Comparison of ENCODE assay signal across 2 fruit fly cellular contexts in genomic region chr3L:12862820-12863219, dm6.
TF ChIP-seq lines count a peak whose summit lies in the region.

Gene CG10943, minus strand, starts transcription at chr3L:12862920.

- TF ChIP-seq CTCF in whole organism, embryonic (GFP tag; optimal IDR thresholded peaks at IDR 0.05; lab: Kevin White, UChicago), result no peak

TF ChIP-seq in whole organism, embryonic, 481 proteins besides CTCF, POLR2A, EP300 and RAD21:
- TF ChIP-seq GATAe (GFP tag; conservative IDR thresholded peaks at IDR 0.05; lab: Robert Waterston, UW) (0 out of 2 replicates have a peak, but pooled peaks have one; percentile 22), Sry-δ (GFP tag; optimal IDR thresholded peaks at IDR 0.05; lab: Kevin White, UChicago) (no peak), exex (tag; optimal IDR thresholded peaks at IDR 0.05; lab: Kevin White, UChicago) (peak; percentile 4), ase (GFP tag; IDR thresholded peaks at IDR 0.05; lab: Robert Waterston, UW) (no peak)

TF ChIP-seq in whole organism, prepupa, 60 proteins besides CTCF, POLR2A, EP300 and RAD21:
- no peak for TF ChIP-seq CG3919 (GFP tag; optimal IDR thresholded peaks at IDR 0.05; lab: Kevin White, UChicago)
- TF ChIP-seq vri (GFP tag; optimal IDR thresholded peaks at IDR 0.05; lab: Kevin White, UChicago), result peak; percentile 14
